Worm (Caenorhabditis elegans): ENCODE data around the gene chil-18.

chil-18 gene

ce11 chrII:9403846-9404245 is 44.2 kb upstream of the chil-18 start, which contains the start of gene Y51B9A.5:
Y51B9A.5 (plus strand) TSS chrII:9404146.
- TF ChIP-seq ceh-2 (tag; optimal IDR thresholded peaks at IDR 0.05), result no peak
- no peak for TF ChIP-seq ceh-9 (tag; optimal IDR thresholded peaks at IDR 0.05)
- TF ChIP-seq tbx-2 (tag; optimal IDR thresholded peaks at IDR 0.05), result no peak

- TF ChIP-seq syd-9 (tag; optimal IDR thresholded peaks at IDR 0.05), result no peak
These were observed 41.0 kb upstream of the chil-18 start, which contains the start of gene mpz-6 for ce11 chrII:9407020-9407419. mpz-6 (minus strand) TSS chrII:9407120.

ce11 chrII:9407469-9407868 is 40.6 kb upstream of the chil-18 start, which contains the start of gene arrd-2:
arrd-2 (plus strand) TSS chrII:9407769.
- TF ChIP-seq K02D7.2 (tag; optimal IDR thresholded peaks at IDR 0.05) (no peak), zip-5 (tag; optimal IDR thresholded peaks at IDR 0.05) (no peak), nhr-232 (tag; optimal IDR thresholded peaks at IDR 0.05) (no peak), sdc-2 (tag; optimal IDR thresholded peaks at IDR 0.05) (no peak)

- no peak for TF ChIP-seq lim-6 (tag; optimal IDR thresholded peaks at IDR 0.05)
- TF ChIP-seq C38D4.7 (GFP tag; optimal IDR thresholded peaks at IDR 0.05), result no peak
- no peak for TF ChIP-seq pha-2 (tag; optimal IDR thresholded peaks at IDR 0.05)
- no peak for TF ChIP-seq K02D7.2 (tag; optimal IDR thresholded peaks at IDR 0.05)
- TF ChIP-seq gmeb-2 (tag; optimal IDR thresholded peaks at IDR 0.05), result no peak
- no peak for TF ChIP-seq eyg-1 (tag; optimal IDR thresholded peaks at IDR 0.05)
- no peak for TF ChIP-seq hlh-15 (tag; optimal IDR thresholded peaks at IDR 0.05)
- no peak for TF ChIP-seq nhr-232 (tag; optimal IDR thresholded peaks at IDR 0.05)
- no peak for TF ChIP-seq npax-4 (tag; optimal IDR thresholded peaks at IDR 0.05)
- TF ChIP-seq hlh-13 (GFP tag; optimal IDR thresholded peaks at IDR 0.05), result no peak
- TF ChIP-seq dve-1 (tag; optimal IDR thresholded peaks at IDR 0.05), result no peak
- no peak for TF ChIP-seq ceh-19 (GFP tag; optimal IDR thresholded peaks at IDR 0.05)
- TF ChIP-seq fax-1 (tag; optimal IDR thresholded peaks at IDR 0.05), result no peak
- no peak for TF ChIP-seq ceh-18 (tag; optimal IDR thresholded peaks at IDR 0.05)
These were observed 36.6 kb upstream of the chil-18 start, which contains the start of gene M176.9 for ce11 chrII:9411497-9411896. M176.9 (minus strand) TSS chrII:9411597.

ce11 chrII:9412086-9412608 is 35.9 kb upstream of the chil-18 start, which contains the start of gene arrd-3:
arrd-3 (plus strand) TSS chrII:9412558.
- no peak for TF ChIP-seq sox-2 (GFP tag; IDR thresholded peaks at IDR 0.05)
- TF ChIP-seq lin-11 (tag; optimal IDR thresholded peaks at IDR 0.05), result no peak
- TF ChIP-seq hlh-30 (tag; optimal IDR thresholded peaks at IDR 0.05; ENCODE audit: insufficient read depth), result no peak
- TF ChIP-seq nfya-1 (tag; optimal IDR thresholded peaks at IDR 0.05), result no peak
- TF ChIP-seq ref-2 (tag; optimal IDR thresholded peaks at IDR 0.05), result no peak
- TF ChIP-seq ets-4 (tag; optimal IDR thresholded peaks at IDR 0.05), result no peak
- TF ChIP-seq sdc-2 (tag; optimal IDR thresholded peaks at IDR 0.05), result no peak
- TF ChIP-seq fax-1 (tag; optimal IDR thresholded peaks at IDR 0.05), result no peak
- TF ChIP-seq mec-3 (tag; optimal IDR thresholded peaks at IDR 0.05; ENCODE audit: borderline replicate concordance), result no peak
- TF ChIP-seq unc-42 (tag; optimal IDR thresholded peaks at IDR 0.05), result no peak

ce11 chrII:9416381-9417276 is 31.4 kb upstream of the chil-18 start, which contains the start of the genes gss-1 and chch-3:
gss-1 (minus strand) TSS chrII:9416431.
chch-3 (plus strand) TSS chrII:9417013.
- TF ChIP-seq rnt-1 (tag; optimal IDR thresholded peaks at IDR 0.05), result no peak
- TF ChIP-seq ceh-31 (tag; optimal IDR thresholded peaks at IDR 0.05), result peak; percentile 12
- TF ChIP-seq tbx-2 (tag; optimal IDR thresholded peaks at IDR 0.05), result peak; percentile 3
- peak; percentile 16 for TF ChIP-seq ceh-2 (tag; optimal IDR thresholded peaks at IDR 0.05)
- 0 out of 2 replicates have a peak, but pooled peaks have one; percentile 14 for TF ChIP-seq unc-3 (GFP tag; conservative IDR thresholded peaks at IDR 0.05)
- no peak for TF ChIP-seq unc-3 (tag; optimal IDR thresholded peaks at IDR 0.05)
- peak; percentile 33 for TF ChIP-seq ceh-14 (tag; optimal IDR thresholded peaks at IDR 0.05)
- peak; percentile 25 for TF ChIP-seq elt-2 (tag; optimal IDR thresholded peaks at IDR 0.05)
- TF ChIP-seq unc-42 (tag; optimal IDR thresholded peaks at IDR 0.05), result peak; percentile 36
- TF ChIP-seq gmeb-2 (tag; optimal IDR thresholded peaks at IDR 0.05), result no peak
- peak; percentile 45 for TF ChIP-seq nfya-1 (tag; optimal IDR thresholded peaks at IDR 0.05)
- TF ChIP-seq odd-2 (tag; optimal IDR thresholded peaks at IDR 0.05), result no peak

Measured in whole organism, late embryonic.